Worm (Caenorhabditis elegans) whole organism, L1 larva: ENCODE measurements around the gene twk-9.

ENCODE experiments used
- C04F5.9 ChIP-seq: sonication (generic microtip); optimal IDR thresholded peaks from 2 replicates; lab custom pipeline; 2016; ENCODE audit warnings: missing genetic modification characterization, missing compliant biosample characterization
- C16A3.4 ChIP-seq: fragments of 150-350 bp; optimal IDR thresholded peaks from 2 replicates; lab custom pipeline; 2014; ENCODE audit warnings: missing biosample characterization, missing genetic modification characterization
- C34B4.2 ChIP-seq: sonication (generic microtip); optimal IDR thresholded peaks from 2 replicates; lab custom pipeline; 2017; ENCODE audit warnings: mild to moderate bottlenecking, missing genetic modification characterization, missing compliant biosample characterization
- F16B12.6 ChIP-seq: fragments of 150-350 bp; optimal IDR thresholded peaks from 2 replicates; lab custom pipeline; 2014; ENCODE audit warnings: missing biosample characterization, missing genetic modification characterization
- Y116A8C.19 ChIP-seq: sonication (generic microtip); optimal IDR thresholded peaks from 2 replicates; lab custom pipeline; 2016; ENCODE audit warnings: missing compliant biosample characterization, missing genetic modification characterization, borderline replicate concordance
- aha-1 ChIP-seq: fragments of 150-350 bp; optimal IDR thresholded peaks from 2 replicates; lab custom pipeline; 2014; ENCODE audit warnings: missing biosample characterization, missing genetic modification characterization
- aly-2 ChIP-seq: fragments of 150-350 bp; optimal IDR thresholded peaks from 2 replicates; lab custom pipeline; 2014; ENCODE audit warnings: missing biosample characterization, missing genetic modification characterization
- ama-1 ChIP-seq: fragments of 150-350 bp; optimal IDR thresholded peaks from 2 replicates; lab custom pipeline; 2014
- blmp-1 ChIP-seq: fragments of 150-350 bp; optimal IDR thresholded peaks from 2 replicates; lab custom pipeline; 2014; ENCODE audit warnings: missing biosample characterization, missing genetic modification characterization
- ceh-63 ChIP-seq: fragments of 200-800 bp; sonication (Bioruptor generic); optimal IDR thresholded peaks from 2 replicates; lab custom pipeline; 2018; ENCODE audit warnings: mild to moderate bottlenecking, missing genetic modification characterization, missing compliant biosample characterization
- ceh-8 ChIP-seq: fragments of 200-800 bp; sonication (Bioruptor generic); optimal IDR thresholded peaks from 2 replicates; lab custom pipeline; 2018; ENCODE audit warnings: mild to moderate bottlenecking, missing genetic modification characterization, moderate library complexity, missing compliant biosample characterization
- ceh-82 ChIP-seq, 3 experiments: fragments of 150-350 bp in 1 of 3; sonication (generic microtip) in 2 of 3; optimal IDR thresholded peaks; 2 replicates each; lab custom pipeline; 2014 to 2017; ENCODE audit warnings: missing biosample characterization in 3 of 3, missing genetic modification characterization in 3 of 3
- dpl-1 ChIP-seq, 3 experiments: fragments of 150-350 bp in 2 of 3; sonication (generic microtip) in 1 of 3; optimal IDR thresholded peaks; 2 replicates each; lab custom pipeline; 2014 to 2017; ENCODE audit warnings: missing biosample characterization in 3 of 3, missing genetic modification characterization in 3 of 3, missing genetic modification reagents in 3 of 3
- dsc-1 ChIP-seq: sonication (generic microtip); optimal IDR thresholded peaks from 2 replicates; lab custom pipeline; 2016; ENCODE audit warnings: mild to moderate bottlenecking, missing genetic modification characterization, missing compliant biosample characterization
- efl-1 ChIP-seq, 4 experiments: fragments of 150-350 bp; optimal IDR thresholded peaks in 3 of 4; peaks in 1 of 4; 1 replicate in 1 of 4; 2 replicates in 3 of 4; lab custom pipeline; 2014; ENCODE audit warnings: missing biosample characterization in 2 of 4, missing genetic modification characterization in 2 of 4, missing genetic modification reagents in 2 of 4
- efl-3 ChIP-seq: fragments of 200-800 bp; sonication (Bioruptor generic); optimal IDR thresholded peaks from 2 replicates; lab custom pipeline; 2018; ENCODE audit warnings: mild to moderate bottlenecking, missing genetic modification characterization, missing compliant biosample characterization
- egl-13 ChIP-seq: sonication (generic microtip); optimal IDR thresholded peaks from 2 replicates; lab custom pipeline; 2016; ENCODE audit warnings: missing genotype, missing genetic modification reagents, missing genetic modification characterization, missing compliant biosample characterization
- egl-27 ChIP-seq, 2 experiments: fragments of 150-350 bp in 1 of 2; sonication (generic microtip); optimal IDR thresholded peaks; 3 replicates each; lab custom pipeline; 2017 to 2018; ENCODE audit warnings: missing biosample characterization in 2 of 2, missing genetic modification characterization in 2 of 2, missing genetic modification reagents in 2 of 2
- elt-2 ChIP-seq: sonication (generic microtip); optimal IDR thresholded peaks from 2 replicates; lab custom pipeline; 2016; ENCODE audit warnings: missing genetic modification characterization, mild to moderate bottlenecking, inconsistent platforms, missing compliant biosample characterization, missing genetic modification reagents
- elt-3 ChIP-seq, 6 experiments: fragments of 150-350 bp in 1 of 6; sonication (generic microtip); optimal IDR thresholded peaks; 2 replicates each; lab custom pipeline; 2017 to 2018; ENCODE audit warnings: missing biosample characterization in 6 of 6, missing genetic modification characterization in 6 of 6, inconsistent platforms in 1 of 6
- fkh-4 ChIP-seq: sonication (generic microtip); optimal IDR thresholded peaks from 2 replicates; lab custom pipeline; 2016; ENCODE audit warnings: missing compliant biosample characterization, missing genetic modification characterization, borderline replicate concordance
- fkh-8 ChIP-seq: sonication (generic microtip); optimal IDR thresholded peaks from 2 replicates; lab custom pipeline; 2016; ENCODE audit warnings: mild to moderate bottlenecking, missing genetic modification characterization, missing compliant biosample characterization
- hlh-4 ChIP-seq: sonication (generic microtip); optimal IDR thresholded peaks from 2 replicates; lab custom pipeline; 2016; ENCODE audit warnings: mild to moderate bottlenecking, missing genetic modification characterization, missing compliant biosample characterization
- hpl-2 ChIP-seq: fragments of 150-350 bp; optimal IDR thresholded peaks from 2 replicates; lab custom pipeline; 2014; ENCODE audit warnings: missing biosample characterization, missing genetic modification reagents, missing genetic modification characterization
- irx-1 ChIP-seq: sonication (generic microtip); optimal IDR thresholded peaks from 2 replicates; lab custom pipeline; 2016; ENCODE audit warnings: missing genetic modification characterization, missing compliant biosample characterization
- isw-1 ChIP-seq: fragments of 200-800 bp; sonication (Bioruptor generic); IDR thresholded peaks from 2 replicates; pipeline ENCODE4 v1.3.6; 2022; ENCODE audit warnings: missing genetic modification characterization, missing compliant biosample characterization
- jun-1 ChIP-seq: fragments of 150-350 bp; optimal IDR thresholded peaks from 2 replicates; lab custom pipeline; 2014; ENCODE audit warnings: missing biosample characterization, missing genetic modification reagents, missing genetic modification characterization
- lin-13 ChIP-seq: fragments of 150-350 bp; optimal IDR thresholded peaks from 2 replicates; lab custom pipeline; 2014; ENCODE audit warnings: missing biosample characterization, missing genetic modification reagents, missing genetic modification characterization
- lin-14 ChIP-seq: fragments of 200-800 bp; sonication (Bioruptor generic); optimal IDR thresholded peaks from 2 replicates; lab custom pipeline; 2018; ENCODE audit warnings: mild to moderate bottlenecking, missing genetic modification characterization, moderate library complexity, missing compliant biosample characterization
- lin-15B ChIP-seq: fragments of 150-350 bp; sonication (generic microtip); optimal IDR thresholded peaks from 3 replicates; lab custom pipeline; 2014; ENCODE audit warnings: missing biosample characterization, missing genetic modification characterization
- lin-39 ChIP-seq: fragments of 150-350 bp; optimal IDR thresholded peaks from 2 replicates; lab custom pipeline; 2014; ENCODE audit warnings: missing biosample characterization, missing genetic modification reagents, missing genetic modification characterization
- mef-2 ChIP-seq: fragments of 150-350 bp; optimal IDR thresholded peaks from 2 replicates; lab custom pipeline; 2014; ENCODE audit warnings: missing biosample characterization, missing genetic modification characterization
- mep-1 ChIP-seq: fragments of 150-350 bp; optimal IDR thresholded peaks from 2 replicates; lab custom pipeline; 2014; ENCODE audit warnings: missing biosample characterization, missing genetic modification characterization
- nhr-11 ChIP-seq: fragments of 150-350 bp; optimal IDR thresholded peaks from 2 replicates; lab custom pipeline; 2014; ENCODE audit warnings: missing biosample characterization, missing genetic modification characterization
- nhr-12 ChIP-seq: sonication (generic microtip); optimal IDR thresholded peaks from 2 replicates; lab custom pipeline; 2017; ENCODE audit warnings: missing biosample characterization, missing genetic modification characterization
- nhr-19 ChIP-seq: fragments of 200-800 bp; sonication (Bioruptor generic); conservative IDR thresholded peaks from 2 replicates; pipeline ENCODE4 v1.3.6; 2022; ENCODE audit warnings: missing genetic modification characterization, missing compliant biosample characterization
- nhr-20 ChIP-seq: sonication (generic microtip); optimal IDR thresholded peaks from 2 replicates; lab custom pipeline; 2016; ENCODE audit warnings: mild to moderate bottlenecking, missing genetic modification characterization, missing compliant biosample characterization
- nhr-28 ChIP-seq: fragments of 150-350 bp; optimal IDR thresholded peaks from 2 replicates; lab custom pipeline; 2014; ENCODE audit warnings: missing biosample characterization, missing genetic modification characterization
- nhr-71 ChIP-seq: sonication (generic microtip); optimal IDR thresholded peaks from 2 replicates; lab custom pipeline; 2016; ENCODE audit warnings: mild to moderate bottlenecking, missing genetic modification characterization, moderate library complexity, missing compliant biosample characterization
- nhr-76 ChIP-seq: sonication (generic microtip); optimal IDR thresholded peaks from 2 replicates; lab custom pipeline; 2017; ENCODE audit warnings: missing biosample characterization, missing genetic modification characterization
- nhr-77 ChIP-seq: fragments of 150-350 bp; optimal IDR thresholded peaks from 2 replicates; lab custom pipeline; 2014; ENCODE audit warnings: missing biosample characterization, missing genetic modification characterization
- nhr-85 ChIP-seq: sonication (generic microtip); peaks from one replicate; lab custom pipeline; 2016; ENCODE audit warnings: missing genetic modification characterization, inconsistent platforms, missing compliant biosample characterization
- pag-3 ChIP-seq: sonication (generic microtip); optimal IDR thresholded peaks from 2 replicates; lab custom pipeline; 2017; ENCODE audit warnings: missing genetic modification characterization, mild to moderate bottlenecking, missing compliant biosample characterization, antibody characterized with exemption, borderline replicate concordance; ENCODE audit not compliant: insufficient read depth
- pax-3 ChIP-seq: fragments of 200-800 bp; sonication (Bioruptor generic); optimal IDR thresholded peaks from 2 replicates; lab custom pipeline; 2018; ENCODE audit warnings: mild to moderate bottlenecking, missing genetic modification characterization, moderate library complexity, missing compliant biosample characterization
- rnt-1 ChIP-seq: sonication (generic microtip); optimal IDR thresholded peaks from 2 replicates; lab custom pipeline; 2016; ENCODE audit warnings: mild to moderate bottlenecking, missing genetic modification characterization, moderate library complexity, missing compliant biosample characterization
- skn-1 ChIP-seq: fragments of 150-350 bp; optimal IDR thresholded peaks from 2 replicates; lab custom pipeline; 2014; ENCODE audit warnings: missing biosample characterization, missing genetic modification characterization
- sox-4 ChIP-seq: sonication (generic microtip); optimal IDR thresholded peaks from 2 replicates; lab custom pipeline; 2016; ENCODE audit warnings: missing genetic modification characterization, missing compliant biosample characterization
- swsn-7 ChIP-seq: sonication (generic microtip); optimal IDR thresholded peaks from 2 replicates; lab custom pipeline; 2016; ENCODE audit warnings: missing genetic modification characterization, missing compliant biosample characterization
- unc-130 ChIP-seq: fragments of 150-350 bp; optimal IDR thresholded peaks from 2 replicates; lab custom pipeline; 2017; ENCODE audit warnings: missing biosample characterization, missing genetic modification characterization, inconsistent platforms
- unc-62 ChIP-seq: fragments of 150-350 bp; optimal IDR thresholded peaks from 2 replicates; lab custom pipeline; 2014; ENCODE audit warnings: missing biosample characterization, missing genetic modification reagents, missing genetic modification characterization
- xbp-1 ChIP-seq: sonication (generic microtip); optimal IDR thresholded peaks from 2 replicates; lab custom pipeline; 2016; ENCODE audit warnings: missing genetic modification characterization, missing compliant biosample characterization
- zag-1 ChIP-seq: fragments of 150-350 bp; optimal IDR thresholded peaks from 2 replicates; lab custom pipeline; 2014; ENCODE audit warnings: missing biosample characterization, missing genetic modification characterization
- ztf-11 ChIP-seq, 2 experiments: sonication (generic microtip); optimal IDR thresholded peaks; 2 replicates each; lab custom pipeline; 2016 to 2017; ENCODE audit warnings: missing genetic modification characterization in 2 of 2, missing biosample characterization in 1 of 2, missing compliant biosample characterization in 1 of 2
- ztf-4 ChIP-seq: fragments of 150-350 bp; optimal IDR thresholded peaks from 2 replicates; lab custom pipeline; 2014; ENCODE audit warnings: missing biosample characterization, missing genetic modification characterization

twk-9 gene

ce11 chrIV:9676535-9676934, 16.4 kb upstream of the twk-9 start (continued):
- TF ChIP-seq nhr-71 (tag; lab: Kevin White, UChicago): peak; percentile 43
- no peak for TF ChIP-seq ama-1 (lab: Kevin White, UChicago)
- TF ChIP-seq hlh-4 (tag; lab: Kevin White, UChicago): no peak
- TF ChIP-seq ceh-8: no peak
- TF ChIP-seq ceh-82 (tag; optimal IDR thresholded peaks at IDR 0.05; lab: Kevin White, UChicago): no peak
- no peak for TF ChIP-seq nhr-19 (GFP tag; lab: Robert Waterston, UW)
- TF ChIP-seq aly-2 (tag; lab: Kevin White, UChicago): no peak
- no peak for TF ChIP-seq zag-1 (tag; lab: Kevin White, UChicago)
- TF ChIP-seq lin-13 (GFP tag; lab: Kevin White, UChicago): no peak
- peak; percentile 63 for TF ChIP-seq nhr-20 (tag; lab: Kevin White, UChicago)
- TF ChIP-seq skn-1: no peak
- no peak for TF ChIP-seq pax-3 (tag; lab: Kevin White, UChicago)
- TF ChIP-seq fkh-4 (tag; lab: Kevin White, UChicago): no peak
- no peak for TF ChIP-seq sox-4
- TF ChIP-seq lin-39 (tag; lab: Kevin White, UChicago): no peak
- TF ChIP-seq Y116A8C.19: no peak
- TF ChIP-seq nhr-11 (tag; lab: Kevin White, UChicago): no peak
- TF ChIP-seq blmp-1: no peak
- TF ChIP-seq rnt-1: no peak
- TF ChIP-seq F16B12.6: no peak
- TF ChIP-seq jun-1 (tag; lab: Kevin White, UChicago): no peak
- no peak for TF ChIP-seq egl-27 (tag; optimal IDR thresholded peaks at IDR 0.05; lab: Kevin White, UChicago)
- TF ChIP-seq dsc-1: no peak
- TF ChIP-seq efl-3: no peak
- TF ChIP-seq unc-130 (tag; lab: Kevin White, UChicago): no peak
- TF ChIP-seq dpl-1 (GFP tag; optimal IDR thresholded peaks at IDR 0.05; lab: Kevin White, UChicago): no peak
- no peak for TF ChIP-seq C34B4.2
- TF ChIP-seq isw-1 (GFP tag; lab: Robert Waterston, UW): no peak
- no peak for TF ChIP-seq ztf-4 (tag; lab: Kevin White, UChicago)
- no peak for TF ChIP-seq swsn-7
- no peak for TF ChIP-seq aha-1 (tag; lab: Kevin White, UChicago)
- no peak for TF ChIP-seq nhr-12 (tag; lab: Kevin White, UChicago)
- TF ChIP-seq nhr-76 (tag; lab: Kevin White, UChicago): no peak
- TF ChIP-seq elt-3 (tag; optimal IDR thresholded peaks at IDR 0.05; lab: Kevin White, UChicago): no peak
- no peak for TF ChIP-seq lin-15B (tag; lab: Kevin White, UChicago)
- TF ChIP-seq elt-2 (tag; lab: Kevin White, UChicago): peak; percentile 76
- no peak for TF ChIP-seq mef-2
- TF ChIP-seq unc-62 (GFP tag; lab: Kevin White, UChicago): no peak
- no peak for TF ChIP-seq xbp-1 (tag; lab: Kevin White, UChicago)
- no peak for TF ChIP-seq nhr-28
- no peak for TF ChIP-seq fkh-8
- TF ChIP-seq C04F5.9 (tag; lab: Kevin White, UChicago): no peak
- TF ChIP-seq lin-14 (GFP tag; lab: Kevin White, UChicago): peak; percentile 24
- no peak for TF ChIP-seq egl-13 (tag; lab: Kevin White, UChicago)
- no peak for TF ChIP-seq ztf-11 (tag; optimal IDR thresholded peaks at IDR 0.05; lab: Kevin White, UChicago)
- no peak for TF ChIP-seq pag-3 (tag; lab: Kevin White, UChicago)
- TF ChIP-seq efl-1 (optimal IDR thresholded peaks at IDR 0.05; lab: Kevin White, UChicago): no peak
- peak in 1 of 2 experiments; percentile 33 for TF ChIP-seq efl-1 (GFP tag; optimal IDR thresholded peaks at IDR 0.05 in 1 of 2; lab: Kevin White, UChicago)
- TF ChIP-seq irx-1 (tag; lab: Kevin White, UChicago): no peak
- no peak for TF ChIP-seq C16A3.4 (tag; lab: Kevin White, UChicago)
- no peak for TF ChIP-seq ceh-63 (GFP tag; lab: Kevin White, UChicago)
- TF ChIP-seq nhr-77: no peak
- peak; percentile 63 for TF ChIP-seq nhr-85 (tag; lab: Kevin White, UChicago)
- no peak for TF ChIP-seq mep-1
- TF ChIP-seq hpl-2 (GFP tag; lab: Kevin White, UChicago): no peak
